Fruit fly (Drosophila melanogaster): ENCODE data around the gene CG4022.

CG4022 gene

dm6 chr3L:9419328-9419727 lies 8.7 kb upstream of the CG4022 start (continued):
- TF ChIP-seq Xrp1 (GFP tag; IDR thresholded peaks at IDR 0.05) (peak; percentile 14; the same call in 1 of the 2 replicates), tap (tag; optimal IDR thresholded peaks at IDR 0.05) (no peak), nerfin-2 (GFP tag; IDR thresholded peaks at IDR 0.05; ENCODE audit: partially characterized antibody) (no peak), CG2678 (tag; optimal IDR thresholded peaks at IDR 0.05) (no peak), Med (GFP tag) (peak; percentile 47), chm (GFP tag; IDR thresholded peaks at IDR 0.05) (0 out of 2 replicates have a peak, but pooled peaks have one; percentile 16), hkb (optimal IDR thresholded peaks at IDR 0.05) (no peak), hkb (GFP tag; IDR thresholded peaks at IDR 0.05) (0 out of 2 replicates have a peak, but pooled peaks have one; percentile 21), toy (GFP tag; IDR thresholded peaks at IDR 0.05) (no peak), CG14014 (GFP tag; IDR thresholded peaks at IDR 0.05) (no peak), sqz (GFP tag; optimal IDR thresholded peaks at IDR 0.05) (no peak), lmd (GFP tag; IDR thresholded peaks at IDR 0.05) (peak; percentile 11; the same call in 1 of the 2 replicates), nau (GFP tag; optimal IDR thresholded peaks at IDR 0.05) (no peak), al (GFP tag; IDR thresholded peaks at IDR 0.05) (no peak), HLH54F (GFP tag; optimal IDR thresholded peaks at IDR 0.05) (no peak), ken (GFP tag; IDR thresholded peaks at IDR 0.05) (no peak)

dm6 chr3L:9417288-9417687 lies 6.7 kb upstream of the CG4022 start, which contains the start of gene CG3982:
Gene CG3982, minus strand, starts transcription at chr3L:9417388.
- TF ChIP-seq Taf1 (GFP tag; IDR thresholded peaks at IDR 0.05) (no peak), CG9215 (GFP tag; IDR thresholded peaks at IDR 0.05) (no peak), NC2β (GFP tag; optimal IDR thresholded peaks at IDR 0.05) (no peak), D19A (tag; optimal IDR thresholded peaks at IDR 0.05) (no peak), CG10565 (GFP tag; optimal IDR thresholded peaks at IDR 0.05) (no peak)

DNA sequence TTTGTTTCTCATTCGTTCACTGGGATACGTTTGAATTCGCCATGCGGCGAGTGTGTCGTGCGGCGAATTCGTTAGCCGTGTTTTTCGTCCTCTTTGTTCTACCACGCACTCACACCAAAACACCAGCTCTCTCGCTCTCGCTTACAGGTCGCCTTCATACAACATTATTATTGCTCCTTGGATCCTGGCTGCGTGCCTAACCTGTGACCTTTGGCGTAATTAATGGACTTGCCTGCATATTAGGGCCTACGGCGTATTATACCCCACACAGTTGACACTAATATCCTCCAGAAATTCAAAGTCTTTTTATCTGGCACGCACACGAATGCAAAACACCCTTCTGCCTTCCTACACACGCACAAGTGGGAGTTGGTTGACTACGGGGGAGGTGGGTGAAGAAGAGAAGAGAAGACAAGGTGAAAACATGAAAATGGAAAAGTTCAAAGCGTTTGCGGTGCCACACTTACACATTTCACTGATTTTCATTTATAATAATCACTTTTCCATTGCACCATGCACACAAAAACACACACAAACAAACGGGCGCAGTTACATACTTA lies 522 bp downstream of the CG4022 start:
- TF ChIP-seq Nf-YC (tag; optimal IDR thresholded peaks at IDR 0.05) (no peak), CG11093 (GFP tag; IDR thresholded peaks at IDR 0.05) (no peak), dpn (GFP tag; optimal IDR thresholded peaks at IDR 0.05) (no peak), knrl (GFP tag; IDR thresholded peaks at IDR 0.05; ENCODE audit: partially characterized antibody) (no peak), grau (tag; optimal IDR thresholded peaks at IDR 0.05) (no peak), chinmo (GFP tag; IDR thresholded peaks at IDR 0.05; ENCODE audit: partially characterized antibody) (no peak), Atf6 (GFP tag; IDR thresholded peaks at IDR 0.05) (no peak), Aef1 (GFP tag; IDR thresholded peaks at IDR 0.05) (no peak), CG3281 (GFP tag; optimal IDR thresholded peaks at IDR 0.05) (no peak), esg (GFP tag; conservative IDR thresholded peaks at IDR 0.05) (no peak), chm (GFP tag; IDR thresholded peaks at IDR 0.05) (no peak), CG7839 (tag; optimal IDR thresholded peaks at IDR 0.05) (no peak), CG1832 (GFP tag; optimal IDR thresholded peaks at IDR 0.05) (peak; percentile 63), E2f2 (GFP tag; IDR thresholded peaks at IDR 0.05) (no peak), NK7.1 (GFP tag; optimal IDR thresholded peaks at IDR 0.05) (no peak), pros (GFP tag; optimal IDR thresholded peaks at IDR 0.05) (peak; percentile 82), ind (GFP tag; optimal IDR thresholded peaks at IDR 0.05) (no peak), HmgZ (tag; optimal IDR thresholded peaks at IDR 0.05) (no peak), B-H2 (GFP tag; optimal IDR thresholded peaks at IDR 0.05) (no peak), CG6813 (GFP tag; optimal IDR thresholded peaks at IDR 0.05) (no peak), CG9437 (GFP tag; optimal IDR thresholded peaks at IDR 0.05) (no peak), wek (GFP tag; optimal IDR thresholded peaks at IDR 0.05) (no peak), NFAT (GFP tag; IDR thresholded peaks at IDR 0.05) (no peak), rib (GFP tag; IDR thresholded peaks at IDR 0.05) (no peak), ase (GFP tag; IDR thresholded peaks at IDR 0.05) (no peak), crc (GFP tag; optimal IDR thresholded peaks at IDR 0.05) (no peak), CG3847 (GFP tag; IDR thresholded peaks at IDR 0.05) (no peak), CG16779 (GFP tag; IDR thresholded peaks at IDR 0.05) (0 out of 2 replicates have a peak, but pooled peaks have one; percentile 22), MESR4 (GFP tag; optimal IDR thresholded peaks at IDR 0.05) (peak; percentile 26), Nf-YB (GFP tag; optimal IDR thresholded peaks at IDR 0.05) (no peak)

Measured in whole organism, embryonic.